Fruit fly (Drosophila melanogaster) whole organism, embryonic: ENCODE data around the gene mRpL19.

Experiments used
- Antp ChIP-seq: fragments of 200-800 bp; sonication (Bioruptor generic); optimal IDR thresholded peaks from 3 replicates; lab custom pipeline; 2016; ENCODE audit warnings: missing biosample characterization, missing genetic modification characterization
- CG10267 ChIP-seq: fragments of 200-800 bp; sonication (Bioruptor generic); optimal IDR thresholded peaks from 2 replicates; lab custom pipeline; 2018; ENCODE audit warnings: missing biosample characterization, mild to moderate bottlenecking, missing genetic modification characterization, moderate library complexity
- CG1233 ChIP-seq: fragments of 200-800 bp; sonication (Bioruptor generic); optimal IDR thresholded peaks from 4 replicates; lab custom pipeline; 2018; ENCODE audit warnings: missing biosample characterization, mild to moderate bottlenecking, missing genetic modification characterization
- CG12391 ChIP-seq: fragments of 200-800 bp; sonication (Bioruptor generic); optimal IDR thresholded peaks from 3 replicates; lab custom pipeline; 2018; ENCODE audit warnings: missing biosample characterization, mild to moderate bottlenecking, missing genetic modification characterization, moderate library complexity
- CG12942 ChIP-seq: fragments of 200-800 bp; sonication (Bioruptor generic); optimal IDR thresholded peaks from 3 replicates; lab custom pipeline; 2016; ENCODE audit warnings: missing biosample characterization, missing genetic modification characterization
- CG13123 ChIP-seq: fragments of 200-800 bp; sonication (Bioruptor generic); optimal IDR thresholded peaks from 2 replicates; lab custom pipeline; 2016; ENCODE audit warnings: missing biosample characterization, missing genetic modification characterization
- CG17385 ChIP-seq: fragments of 200-800 bp; sonication (Bioruptor generic); optimal IDR thresholded peaks from 3 replicates; lab custom pipeline; 2018; ENCODE audit warnings: missing biosample characterization, mild to moderate bottlenecking, missing genetic modification characterization
- CG1832 ChIP-seq: fragments of 200-800 bp; sonication (Bioruptor generic); optimal IDR thresholded peaks from 2 replicates; lab custom pipeline; 2017; ENCODE audit warnings: missing biosample characterization, mild to moderate bottlenecking, missing genetic modification characterization, inconsistent platforms
- CG2678 ChIP-seq: fragments of 200-800 bp; sonication (Bioruptor generic); optimal IDR thresholded peaks from 3 replicates; lab custom pipeline; 2019; ENCODE audit warnings: missing biosample characterization, mild to moderate bottlenecking, missing genetic modification characterization, moderate library complexity
- CG2875 ChIP-seq: fragments of 200-800 bp; sonication (Bioruptor generic); optimal IDR thresholded peaks from 2 replicates; lab custom pipeline; 2017; ENCODE audit warnings: missing biosample characterization, mild to moderate bottlenecking, missing genetic modification characterization, missing genetic modification reagents
- CG3065 ChIP-seq: fragments of 200-800 bp; sonication (Bioruptor generic); optimal IDR thresholded peaks from 2 replicates; lab custom pipeline; 2016; ENCODE audit warnings: missing biosample characterization, missing genetic modification characterization
- CG31224 ChIP-seq: fragments of 200-800 bp; sonication (Bioruptor generic); IDR thresholded peaks from 2 replicates; pipeline ENCODE4 v1.3.6; 2022; ENCODE audit warnings: missing biosample characterization, missing genetic modification characterization
- CG6791 ChIP-seq: fragments of 200-800 bp; sonication (Bioruptor generic); IDR thresholded peaks from 3 replicates; pipeline ENCODE4 v1.3.6; 2022; ENCODE audit warnings: missing biosample characterization, missing genetic modification characterization; ENCODE audit not compliant: partially characterized antibody
- CG8281 ChIP-seq: fragments of 200-800 bp; sonication (Bioruptor generic); optimal IDR thresholded peaks from 2 replicates; lab custom pipeline; 2018; ENCODE audit warnings: missing biosample characterization, mild to moderate bottlenecking, missing genetic modification characterization, moderate library complexity
- CG9215 ChIP-seq: fragments of 200-800 bp; sonication (Bioruptor generic); IDR thresholded peaks from 2 replicates; pipeline ENCODE4 v1.3.6; 2022; ENCODE audit warnings: missing biosample characterization, missing genetic modification characterization
- CG9876 ChIP-seq: fragments of 200-800 bp; sonication (Bioruptor generic); optimal IDR thresholded peaks from 2 replicates; lab custom pipeline; 2016; ENCODE audit warnings: missing biosample characterization, missing genetic modification characterization
- D19A ChIP-seq: fragments of 200-800 bp; optimal IDR thresholded peaks from 3 replicates; lab custom pipeline; 2019; ENCODE audit warnings: missing biosample characterization, mild to moderate bottlenecking, missing genetic modification characterization, moderate library complexity
- Dbx ChIP-seq: fragments of 200-800 bp; sonication (Bioruptor generic); IDR thresholded peaks from 3 replicates; pipeline ENCODE4 v1.3.6; 2022; ENCODE audit warnings: missing biosample characterization, missing genetic modification characterization
- Hr78 ChIP-seq, 2 experiments: fragments of 200-800 bp in 1 of 2; fragments of >200 bp in 1 of 2; sonication (Bioruptor generic) in 1 of 2; optimal IDR thresholded peaks; 2 replicates each; lab custom pipeline; 2017 to 2019; ENCODE audit warnings: missing biosample characterization in 2 of 2, missing genetic modification characterization in 2 of 2, mild to moderate bottlenecking in 1 of 2, moderate library complexity in 1 of 2
- Meics ChIP-seq: fragments of 200-800 bp; sonication (Bioruptor generic); optimal IDR thresholded peaks from 2 replicates; lab custom pipeline; 2017; ENCODE audit warnings: missing biosample characterization, mild to moderate bottlenecking, missing genetic modification characterization
- Poxn ChIP-seq: fragments of 200-800 bp; sonication (Bioruptor generic); IDR thresholded peaks from 2 replicates; pipeline ENCODE4 v1.3.6; 2022; ENCODE audit warnings: missing biosample characterization, missing genetic modification characterization
- Ptx1 ChIP-seq: fragments of 200-800 bp; sonication (Bioruptor generic); IDR thresholded peaks from 2 replicates; pipeline ENCODE4 v1.3.6; 2022; ENCODE audit warnings: missing biosample characterization, missing genetic modification characterization
- Spps ChIP-seq: fragments of 200-800 bp; sonication (Bioruptor generic); optimal IDR thresholded peaks from 2 replicates; lab custom pipeline; 2018; ENCODE audit warnings: missing biosample characterization, mild to moderate bottlenecking, missing genetic modification characterization
- bab2 ChIP-seq: fragments of 200-800 bp; sonication (Bioruptor generic); optimal IDR thresholded peaks from 2 replicates; lab custom pipeline; 2016; ENCODE audit warnings: missing biosample characterization, missing genetic modification characterization
- dpn ChIP-seq, 2 experiments: fragments of 200-800 bp; sonication (Bioruptor generic); optimal IDR thresholded peaks; 3 replicates each; lab custom pipeline; 2016; ENCODE audit warnings: missing biosample characterization in 2 of 2, missing genetic modification characterization in 2 of 2
- ems ChIP-seq: fragments of 200-800 bp; sonication (Bioruptor generic); optimal IDR thresholded peaks from 3 replicates; lab custom pipeline; 2016; ENCODE audit warnings: missing biosample characterization, missing genetic modification characterization
- ewg ChIP-seq: fragments of 200-800 bp; sonication (Bioruptor generic); optimal IDR thresholded peaks from 3 replicates; lab custom pipeline; 2017; ENCODE audit warnings: mild to moderate bottlenecking, missing biosample characterization, missing genetic modification reagents, missing genetic modification characterization
- fd64A ChIP-seq: fragments of 200-800 bp; sonication (Bioruptor generic); optimal IDR thresholded peaks from 3 replicates; lab custom pipeline; 2018; ENCODE audit warnings: missing biosample characterization, mild to moderate bottlenecking, missing genetic modification characterization
- fu2 ChIP-seq: fragments of 200-800 bp; sonication (Bioruptor generic); optimal IDR thresholded peaks from 2 replicates; lab custom pipeline; 2016; ENCODE audit warnings: missing biosample characterization, missing genetic modification characterization
- gem ChIP-seq: fragments of 200-800 bp; sonication (Bioruptor generic); optimal IDR thresholded peaks from 2 replicates; lab custom pipeline; 2019; ENCODE audit warnings: missing biosample characterization, mild to moderate bottlenecking, missing genetic modification characterization, moderate library complexity
- gfzf ChIP-seq: fragments of 200-800 bp; sonication (Bioruptor generic); optimal IDR thresholded peaks from 2 replicates; lab custom pipeline; 2016; ENCODE audit warnings: missing biosample characterization, mild to moderate bottlenecking, missing genetic modification characterization, moderate library complexity
- gsb-n ChIP-seq: fragments of 200-800 bp; sonication (Bioruptor generic); optimal IDR thresholded peaks from 3 replicates; lab custom pipeline; 2018; ENCODE audit warnings: missing biosample characterization, mild to moderate bottlenecking, missing genetic modification characterization
- klu ChIP-seq: fragments of 200-800 bp; sonication (Bioruptor generic); IDR thresholded peaks from 2 replicates; pipeline ENCODE4 v1.3.6; 2022; ENCODE audit warnings: missing biosample characterization, missing genetic modification characterization
- lbe ChIP-seq: fragments of 200-800 bp; sonication (Bioruptor generic); optimal IDR thresholded peaks from 2 replicates; lab custom pipeline; 2016; ENCODE audit warnings: missing biosample characterization, mild to moderate bottlenecking, missing genetic modification characterization
- maf-S ChIP-seq: fragments of 200-800 bp; sonication (Bioruptor generic); optimal IDR thresholded peaks from 2 replicates; lab custom pipeline; 2016; ENCODE audit warnings: missing biosample characterization, missing genetic modification characterization
- otp ChIP-seq: fragments of 200-800 bp; sonication (Bioruptor generic); IDR thresholded peaks from 3 replicates; pipeline ENCODE4, ENCODE4 v1.3.6; 2022; ENCODE audit warnings: missing biosample characterization, missing genetic modification characterization
- pan ChIP-seq, 4 experiments: fragments of >200 bp in 3 of 4; fragments of 200-800 bp in 1 of 4; sonication (Bioruptor generic) in 1 of 4; optimal IDR thresholded peaks in 3 of 4; IDR thresholded peaks in 1 of 4; 2 replicates each; pipeline versions ENCODE4 v1.3.6 to Lab custom; 2017 to 2022; ENCODE audit warnings: missing biosample characterization in 2 of 4, missing genetic modification characterization in 2 of 4, mixed read lengths in 1 of 4
- prd ChIP-seq, 3 experiments: fragments of >200 bp in 2 of 3; fragments of 200-800 bp in 1 of 3; sonication (Bioruptor generic) in 1 of 3; optimal IDR thresholded peaks in 2 of 3; IDR thresholded peaks in 1 of 3; 2 replicates in 2 of 3; 3 replicates in 1 of 3; pipeline versions ENCODE4 v1.3.6 to Lab custom; 2017 to 2022; ENCODE audit warnings: missing biosample characterization in 1 of 3, missing genetic modification characterization in 1 of 3
- pzg ChIP-seq: fragments of 200-800 bp; sonication (Bioruptor generic); optimal IDR thresholded peaks from 3 replicates; lab custom pipeline; 2018; ENCODE audit warnings: missing biosample characterization, mild to moderate bottlenecking, missing genetic modification characterization, moderate library complexity
- sc ChIP-seq, 3 experiments: fragments of >200 bp in 2 of 3; fragments of 200-800 bp in 1 of 3; sonication (Bioruptor generic) in 1 of 3; optimal IDR thresholded peaks; 2 replicates in 2 of 3; 3 replicates in 1 of 3; lab custom pipeline; 2017; ENCODE audit warnings: mild to moderate bottlenecking in 1 of 3, missing biosample characterization in 1 of 3, missing genetic modification characterization in 1 of 3, missing genetic modification reagents in 1 of 3
- sens-2 ChIP-seq: fragments of 200-800 bp; sonication (Bioruptor generic); IDR thresholded peaks from 2 replicates; pipeline ENCODE4 v1.3.6; 2022; ENCODE audit warnings: missing biosample characterization, missing genetic modification characterization
- seq ChIP-seq: fragments of 200-800 bp; sonication (Bioruptor generic); IDR thresholded peaks from 2 replicates; pipeline ENCODE4 v1.3.6; 2022; ENCODE audit warnings: missing biosample characterization, missing genetic modification characterization
- slou ChIP-seq: fragments of 200-800 bp; sonication (Bioruptor generic); optimal IDR thresholded peaks from 3 replicates; lab custom pipeline; 2016; ENCODE audit warnings: missing biosample characterization, missing genetic modification characterization
- ssp ChIP-seq: fragments of 200-800 bp; sonication (Bioruptor generic); IDR thresholded peaks from 2 replicates; pipeline ENCODE4 v1.3.6; 2022; ENCODE audit warnings: missing biosample characterization, missing genetic modification characterization
- tna ChIP-seq: fragments of 200-800 bp; sonication (Bioruptor generic); IDR thresholded peaks from 2 replicates; pipeline ENCODE4 v1.3.6; 2022; ENCODE audit warnings: missing biosample characterization, missing genetic modification characterization; ENCODE audit not compliant: partially characterized antibody
- unc-4 ChIP-seq: fragments of 200-800 bp; sonication (Bioruptor generic); IDR thresholded peaks from 2 replicates; pipeline ENCODE4 v1.3.6; 2022; ENCODE audit warnings: missing biosample characterization, missing genetic modification characterization; ENCODE audit not compliant: partially characterized antibody
- wor ChIP-seq: fragments of 200-800 bp; sonication (Bioruptor generic); IDR thresholded peaks from 2 replicates; pipeline ENCODE4 v1.3.6; 2022; ENCODE audit warnings: missing biosample characterization, missing genetic modification characterization

Gene mRpL19

DNA sequence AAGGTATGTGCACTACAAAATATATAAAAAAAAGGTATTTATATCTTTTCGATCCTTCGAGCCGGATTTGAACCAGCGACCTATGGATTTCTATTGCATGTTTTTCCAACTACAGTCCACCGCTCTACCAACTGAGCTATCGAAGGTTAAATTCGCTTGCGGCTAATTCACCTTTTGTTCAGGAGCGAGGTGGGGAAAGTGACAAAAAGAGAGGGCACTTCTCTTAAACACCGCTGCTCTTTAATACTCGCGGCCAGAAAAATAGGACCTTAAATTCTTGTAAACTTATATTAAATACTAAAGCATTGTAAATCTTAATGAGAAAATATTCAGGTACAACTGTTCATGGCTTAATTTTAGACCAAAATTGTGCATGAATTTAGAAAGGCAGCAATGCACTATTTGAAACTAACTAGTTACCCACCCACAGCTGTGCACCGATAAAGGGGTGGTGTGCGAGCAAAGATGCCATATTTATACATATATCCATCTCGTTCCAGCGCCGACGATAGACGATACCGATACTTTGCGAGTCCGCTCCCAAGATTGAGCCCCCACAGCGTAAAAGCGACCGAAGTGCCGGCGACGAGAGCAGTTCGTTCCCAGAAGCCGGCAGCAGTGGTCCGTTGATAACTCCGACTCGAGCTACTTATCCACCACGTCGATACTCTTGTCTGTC is 4.7 kb upstream of the mRpL19 start (continued):
- TF ChIP-seq unc-4 (GFP tag; lab: Robert Waterston, UW), result peak; percentile 70
- TF ChIP-seq Hr78 (GFP tag; optimal IDR thresholded peaks at IDR 0.05; lab: Kevin White, UChicago), result peak in 1 of 2 experiments; percentile 89
- peak; percentile 84 for TF ChIP-seq klu (GFP tag; lab: Robert Waterston, UW)
- no peak for TF ChIP-seq pan (optimal IDR thresholded peaks at IDR 0.05; lab: Kevin White, UChicago)
- peak in 1 of 2 experiments; percentile 97 for TF ChIP-seq pan (GFP tag; optimal IDR thresholded peaks at IDR 0.05 in 1 of 2, IDR thresholded peaks at IDR 0.05 in 1 of 2)
- TF ChIP-seq tna (GFP tag; lab: Robert Waterston, UW), result no peak; the same call in none of the 2 replicates
- peak; percentile 96 for TF ChIP-seq D19A (tag; lab: Kevin White, UChicago)
- no peak for TF ChIP-seq sc (optimal IDR thresholded peaks at IDR 0.05; lab: Kevin White, UChicago)
- peak; percentile 97 for TF ChIP-seq sc (GFP tag; optimal IDR thresholded peaks at IDR 0.05; lab: Kevin White, UChicago)
- peak; percentile 94 for TF ChIP-seq fu2 (GFP tag; lab: Kevin White, UChicago)
- TF ChIP-seq CG2678 (tag; lab: Kevin White, UChicago), result peak; percentile 98
- TF ChIP-seq CG9876 (GFP tag; lab: Kevin White, UChicago), result peak; percentile 86
- TF ChIP-seq CG31224, result peak; percentile 91
- peak; percentile 96 for TF ChIP-seq maf-S (GFP tag; lab: Kevin White, UChicago)
- peak; percentile 97 for TF ChIP-seq CG10267 (tag; lab: Kevin White, UChicago)
- TF ChIP-seq CG1832, result peak; percentile 72
- TF ChIP-seq CG12942 (GFP tag; lab: Kevin White, UChicago), result peak; percentile 95
- TF ChIP-seq wor, result peak; percentile 90
- TF ChIP-seq dpn (GFP tag; optimal IDR thresholded peaks at IDR 0.05; lab: Kevin White, UChicago), result peak; percentile 98
- TF ChIP-seq sens-2 (GFP tag; lab: Robert Waterston, UW), result peak; percentile 94
- TF ChIP-seq fd64A (GFP tag; lab: Kevin White, UChicago), result peak; percentile 98
- no peak for TF ChIP-seq prd (optimal IDR thresholded peaks at IDR 0.05; lab: Kevin White, UChicago)
- TF ChIP-seq prd (GFP tag; IDR thresholded peaks at IDR 0.05; lab: Robert Waterston, UW), result peak; percentile 97
- peak; percentile 66 for TF ChIP-seq pzg (GFP tag; lab: Kevin White, UChicago)
- TF ChIP-seq Poxn, result peak; percentile 68
- TF ChIP-seq ems (GFP tag; lab: Kevin White, UChicago), result peak; percentile 98
- TF ChIP-seq gsb-n (tag; lab: Kevin White, UChicago), result peak; percentile 98
- peak; percentile 97 for TF ChIP-seq lbe
- TF ChIP-seq CG6791 (GFP tag; lab: Robert Waterston, UW), result peak; percentile 92
- TF ChIP-seq ewg (GFP tag; lab: Kevin White, UChicago), result peak; percentile 94
- TF ChIP-seq slou (GFP tag; lab: Kevin White, UChicago), result peak; percentile 93
- TF ChIP-seq CG13123 (GFP tag; lab: Kevin White, UChicago), result peak; percentile 96
- TF ChIP-seq Antp (GFP tag; lab: Kevin White, UChicago), result peak; percentile 96
- TF ChIP-seq Meics (GFP tag; lab: Kevin White, UChicago), result peak; percentile 98
- peak; percentile 97 for TF ChIP-seq Spps (tag; lab: Kevin White, UChicago)
- peak; percentile 97 for TF ChIP-seq CG1233 (GFP tag; lab: Kevin White, UChicago)
- TF ChIP-seq seq (GFP tag; lab: Robert Waterston, UW), result peak; percentile 99
- peak; percentile 87 for TF ChIP-seq CG8281 (tag; lab: Kevin White, UChicago)
- peak; percentile 96 for TF ChIP-seq CG17385 (GFP tag; lab: Kevin White, UChicago)
- peak; percentile 98 for TF ChIP-seq CG2875
- peak; percentile 86 for TF ChIP-seq CG3065 (GFP tag; lab: Kevin White, UChicago)
- TF ChIP-seq CG12391 (tag; lab: Kevin White, UChicago), result peak; percentile 99
- peak; percentile 85 for TF ChIP-seq ssp (GFP tag; lab: Robert Waterston, UW)
- TF ChIP-seq gfzf (GFP tag; lab: Kevin White, UChicago), result peak; percentile 32
- TF ChIP-seq Dbx, result peak; percentile 96
- TF ChIP-seq CG9215 (GFP tag; lab: Robert Waterston, UW), result peak; percentile 89
- TF ChIP-seq otp (GFP tag; lab: Robert Waterston, UW), result peak; percentile 97
- peak; percentile 97 for TF ChIP-seq bab2 (GFP tag; lab: Kevin White, UChicago)
- peak; percentile 96 for TF ChIP-seq Ptx1 (GFP tag; lab: Robert Waterston, UW)
- TF ChIP-seq gem, result peak; percentile 99
